Worm (Caenorhabditis elegans) whole organism, late embryonic: ENCODE measurements around the gene pph-5.

Source experiments
- F13H6.1 ChIP-seq: sonication (generic microtip); optimal IDR thresholded peaks from 2 replicates; lab custom pipeline; 2016; ENCODE audit warnings: missing genetic modification characterization, missing compliant biosample characterization
- ama-1 ChIP-seq: fragments of 150-350 bp; optimal IDR thresholded peaks from 2 replicates; lab custom pipeline; 2014
- elt-2 ChIP-seq: sonication (generic microtip); optimal IDR thresholded peaks from 2 replicates; lab custom pipeline; 2016; ENCODE audit warnings: missing genetic modification reagents, missing genetic modification characterization, missing compliant biosample characterization
- fkh-6 ChIP-seq: sonication (generic microtip); optimal IDR thresholded peaks from 2 replicates; lab custom pipeline; 2016; ENCODE audit warnings: missing genetic modification characterization, missing compliant biosample characterization
- hlh-30 ChIP-seq: sonication (generic microtip); optimal IDR thresholded peaks from 2 replicates; lab custom pipeline; 2017; ENCODE audit warnings: antibody characterized with exemption, missing genetic modification characterization, missing compliant biosample characterization; ENCODE audit not compliant: insufficient read depth
- hlh-6 ChIP-seq: sonication (generic microtip); optimal IDR thresholded peaks from 2 replicates; lab custom pipeline; 2016; ENCODE audit warnings: missing genotype, missing genetic modification characterization, missing compliant biosample characterization
- lin-11 ChIP-seq: fragments of 200-800 bp; sonication (Bioruptor generic); optimal IDR thresholded peaks from 2 replicates; lab custom pipeline; 2018; ENCODE audit warnings: mild to moderate bottlenecking, missing genetic modification characterization, missing compliant biosample characterization
- nfya-1 ChIP-seq: sonication (generic microtip); optimal IDR thresholded peaks from 2 replicates; lab custom pipeline; 2017; ENCODE audit warnings: missing genetic modification characterization, mild to moderate bottlenecking, missing compliant biosample characterization, antibody characterized with exemption, moderate library complexity
- nhr-232 ChIP-seq: sonication (generic microtip); optimal IDR thresholded peaks from 2 replicates; lab custom pipeline; 2016; ENCODE audit warnings: missing genetic modification characterization, missing compliant biosample characterization
- pag-3 ChIP-seq: sonication (generic microtip); optimal IDR thresholded peaks from 2 replicates; lab custom pipeline; 2016; ENCODE audit warnings: missing compliant biosample characterization, missing genetic modification characterization, borderline replicate concordance
- pax-1 ChIP-seq: fragments of 150-350 bp; optimal IDR thresholded peaks from 2 replicates; lab custom pipeline; 2014; ENCODE audit warnings: missing biosample characterization, missing genetic modification characterization
- pqm-1 ChIP-seq: sonication (generic microtip); optimal IDR thresholded peaks from 2 replicates; lab custom pipeline; 2016; ENCODE audit warnings: missing genetic modification characterization, missing compliant biosample characterization
- sdc-2 ChIP-seq: sonication (generic microtip); optimal IDR thresholded peaks from 2 replicates; lab custom pipeline; 2016; ENCODE audit warnings: missing genotype, missing genetic modification characterization, missing compliant biosample characterization
- zip-5 ChIP-seq: sonication (generic microtip); optimal IDR thresholded peaks from 2 replicates; lab custom pipeline; 2016; ENCODE audit warnings: missing genetic modification characterization, missing compliant biosample characterization

DNA sequence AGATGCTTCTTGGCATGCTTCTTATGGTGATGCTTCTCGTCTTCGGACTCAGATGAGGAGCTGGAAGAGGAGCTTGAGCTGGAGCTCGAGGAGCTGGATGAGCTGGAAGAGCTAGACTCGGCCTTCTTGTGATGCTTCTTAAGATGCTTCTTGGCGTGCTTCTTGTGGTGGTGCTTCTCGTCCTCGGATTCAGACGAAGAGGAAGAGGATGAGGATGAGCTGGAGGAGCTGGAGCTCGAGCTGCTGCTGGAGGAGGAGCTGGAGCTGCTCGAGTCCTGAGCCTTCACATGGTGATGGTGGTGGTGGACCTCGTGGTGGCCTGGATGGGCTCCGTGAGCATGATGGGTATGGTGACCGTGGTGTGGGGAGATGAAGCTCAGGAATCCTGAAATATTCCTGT, 12.5 kb downstream of the pph-5 start:
- TF ChIP-seq nhr-232, result no peak
- TF ChIP-seq elt-2 (tag; lab: Kevin White, UChicago), result no peak
- TF ChIP-seq nfya-1, result no peak
- TF ChIP-seq zip-5 (tag; lab: Kevin White, UChicago), result no peak
- TF ChIP-seq fkh-6 (tag; lab: Kevin White, UChicago), result no peak
- no peak for TF ChIP-seq hlh-30
- no peak for TF ChIP-seq hlh-6
- no peak for TF ChIP-seq sdc-2 (tag; lab: Kevin White, UChicago)
- no peak for TF ChIP-seq pax-1 (tag; lab: Kevin White, UChicago)
- no peak for TF ChIP-seq pqm-1 (tag; lab: Kevin White, UChicago)
- no peak for TF ChIP-seq ama-1 (lab: Kevin White, UChicago)
- TF ChIP-seq pag-3 (tag; lab: Kevin White, UChicago), result no peak
- TF ChIP-seq lin-11, result no peak
- no peak for TF ChIP-seq F13H6.1 (tag; lab: Kevin White, UChicago)
